Fruit fly (Drosophila melanogaster): ENCODE measurements around the gene Gs1.

Gene Gs1

dm6 chr2L:107476-108436 lies 24.1 kb upstream of the Gs1 start (continued):
- TF ChIP-seq CG13424 (tag; optimal IDR thresholded peaks at IDR 0.05) = peak; percentile 0
- peak; percentile 17 for TF ChIP-seq CG4282 (GFP tag; optimal IDR thresholded peaks at IDR 0.05)
- peak; percentile 87 for TF ChIP-seq CG11695 (GFP tag; IDR thresholded peaks at IDR 0.05)
- peak; percentile 29 for TF ChIP-seq lilli (GFP tag; optimal IDR thresholded peaks at IDR 0.05)
- peak; percentile 25 for TF ChIP-seq CG2712 (tag; optimal IDR thresholded peaks at IDR 0.05)
- no peak for TF ChIP-seq CG12104 (GFP tag; optimal IDR thresholded peaks at IDR 0.05)
- TF ChIP-seq CG32772 (GFP tag; IDR thresholded peaks at IDR 0.05) = no peak
- TF ChIP-seq tin (GFP tag; optimal IDR thresholded peaks at IDR 0.05) = no peak
- peak; percentile 48 to 92 for TF ChIP-seq crp (GFP tag; optimal IDR thresholded peaks at IDR 0.05)
- peak; percentile 52 for TF ChIP-seq CG13287 (GFP tag; IDR thresholded peaks at IDR 0.05; ENCODE audit: partially characterized antibody)
- peak; percentile 43; the same call in 1 of the 2 replicates for TF ChIP-seq sob (GFP tag; IDR thresholded peaks at IDR 0.05)
- TF ChIP-seq CG4820 (GFP tag; optimal IDR thresholded peaks at IDR 0.05) = no peak
- TF ChIP-seq CG17385 (GFP tag; optimal IDR thresholded peaks at IDR 0.05) = peak; percentile 56
- peak; percentile 25 for TF ChIP-seq caup (GFP tag; optimal IDR thresholded peaks at IDR 0.05; ENCODE audit: severe bottlenecking)
- TF ChIP-seq run (tag; optimal IDR thresholded peaks at IDR 0.05) = no peak
- TF ChIP-seq ewg (GFP tag; optimal IDR thresholded peaks at IDR 0.05) = no peak
- TF ChIP-seq CG2129 (GFP tag; IDR thresholded peaks at IDR 0.05; ENCODE audit: partially characterized antibody) = no peak
- TF ChIP-seq CG31365 (tag; optimal IDR thresholded peaks at IDR 0.05) = peak; percentile 36
- peak; percentile 71 for TF ChIP-seq CG6765 (GFP tag; optimal IDR thresholded peaks at IDR 0.05)
- no peak for TF ChIP-seq bowl (GFP tag; IDR thresholded peaks at IDR 0.05)
- peak; percentile 98 for TF ChIP-seq CG3163 (GFP tag; optimal IDR thresholded peaks at IDR 0.05)
- peak; percentile 70 for TF ChIP-seq Fer1 (GFP tag; optimal IDR thresholded peaks at IDR 0.05)
- TF ChIP-seq CG11560 (tag; IDR thresholded peaks at IDR 0.05) = no peak
- TF ChIP-seq dm (GFP tag; optimal IDR thresholded peaks at IDR 0.05) = peak; percentile 80
- TF ChIP-seq Awh (GFP tag; IDR thresholded peaks at IDR 0.05) = no peak
- 0 out of 3 replicates have a peak, but pooled peaks have one; percentile 39 for TF ChIP-seq ci (GFP tag; IDR thresholded peaks at IDR 0.05)
- TF ChIP-seq CG32767 (GFP tag; IDR thresholded peaks at IDR 0.05) = no peak
- TF ChIP-seq HHEX (GFP tag; optimal IDR thresholded peaks at IDR 0.05) = peak; percentile 8
- peak; percentile 49; the same call in 1 of the 2 replicates for TF ChIP-seq CG42726 (GFP tag; IDR thresholded peaks at IDR 0.05; ENCODE audit: partially characterized antibody)
- peak; percentile 76 for TF ChIP-seq CG10543 (GFP tag; optimal IDR thresholded peaks at IDR 0.05)
- TF ChIP-seq Dp (GFP tag; optimal IDR thresholded peaks at IDR 0.05) = peak; percentile 40
- peak; percentile 63 for TF ChIP-seq nom (GFP tag; optimal IDR thresholded peaks at IDR 0.05)
- TF ChIP-seq Bdp1 (GFP tag; optimal IDR thresholded peaks at IDR 0.05) = no peak
- peak; percentile 55 for TF ChIP-seq Sry-β (GFP tag; optimal IDR thresholded peaks at IDR 0.05)
- 0 out of 3 replicates have a peak, but pooled peaks have one; percentile 21 for TF ChIP-seq knrl (GFP tag; IDR thresholded peaks at IDR 0.05; ENCODE audit: partially characterized antibody)
- TF ChIP-seq BEAF-32 (GFP tag; optimal IDR thresholded peaks at IDR 0.05) = peak; percentile 17
- no peak for TF ChIP-seq CG8388 (GFP tag; optimal IDR thresholded peaks at IDR 0.05)
- no peak for TF ChIP-seq emc (GFP tag; optimal IDR thresholded peaks at IDR 0.05)
- peak; percentile 79 for TF ChIP-seq Med (GFP tag)
- TF ChIP-seq Dll (GFP tag; IDR thresholded peaks at IDR 0.05; ENCODE audit: partially characterized antibody) = peak; percentile 53; the same call in 3 of the 4 replicates
- TF ChIP-seq Drgx (GFP tag; IDR thresholded peaks at IDR 0.05) = peak; percentile 5; the same call in 1 of the 2 replicates
- peak; percentile 34 for TF ChIP-seq CG1603 (tag; optimal IDR thresholded peaks at IDR 0.05)
- TF ChIP-seq CG8089 (GFP tag; optimal IDR thresholded peaks at IDR 0.05) = no peak
- peak; percentile 85 for TF ChIP-seq abd-A (tag; optimal IDR thresholded peaks at IDR 0.05)
- no peak for TF ChIP-seq CG4328 (GFP tag; optimal IDR thresholded peaks at IDR 0.05)
- peak; percentile 64 for TF ChIP-seq CG13296 (GFP tag; optimal IDR thresholded peaks at IDR 0.05)
- TF ChIP-seq stwl (tag; optimal IDR thresholded peaks at IDR 0.05) = peak; percentile 46

Measured in whole organism, embryonic.